Worm (Caenorhabditis elegans) whole organism, young adult: Measurements from ENCODE around the gene cest-1.1.

Source experiments
- B0019.2 ChIP-seq: fragments of 200-800 bp; sonication (Bioruptor generic); conservative IDR thresholded peaks from 2 replicates; pipeline ENCODE4 v1.3.6; 2022; ENCODE audit warnings: missing genetic modification reagents, missing genetic modification characterization, missing compliant biosample characterization
- B0035.1 ChIP-seq: sonication (generic microtip); optimal IDR thresholded peaks from 2 replicates; lab custom pipeline; 2016; ENCODE audit warnings: missing genetic modification characterization, mild to moderate bottlenecking, missing compliant biosample characterization, missing genotype, missing genetic modification reagents
- C17E4.6 ChIP-seq: fragments of 200-800 bp; sonication (Bioruptor generic); IDR thresholded peaks from 2 replicates; pipeline ENCODE4 v1.3.6; 2022; ENCODE audit warnings: missing genetic modification reagents, missing genetic modification characterization, missing compliant biosample characterization
- D2030.7 ChIP-seq: fragments of 200-800 bp; sonication (Bioruptor generic); IDR thresholded peaks from 2 replicates; pipeline ENCODE4 v1.3.6; 2022; ENCODE audit warnings: missing genetic modification reagents, missing genetic modification characterization, missing compliant biosample characterization
- F33H1.4 ChIP-seq: fragments of 200-800 bp; sonication (Bioruptor generic); IDR thresholded peaks from 2 replicates; pipeline ENCODE4 v1.3.6; 2022; ENCODE audit warnings: missing genetic modification reagents, missing genetic modification characterization, missing compliant biosample characterization
- F37B4.10 ChIP-seq: fragments of 200-800 bp; sonication (Bioruptor generic); IDR thresholded peaks from 2 replicates; pipeline ENCODE4 v1.3.6; 2022; ENCODE audit warnings: missing genetic modification characterization, missing compliant biosample characterization
- K11D2.4 ChIP-seq: fragments of 200-800 bp; sonication (Bioruptor generic); IDR thresholded peaks from 2 replicates; pipeline ENCODE4 v1.3.6; 2022; ENCODE audit warnings: missing genetic modification reagents, missing genetic modification characterization, missing compliant biosample characterization
- T07F8.4 ChIP-seq: sonication (generic microtip); optimal IDR thresholded peaks from 2 replicates; lab custom pipeline; 2016; ENCODE audit warnings: mild to moderate bottlenecking, missing genetic modification characterization, moderate library complexity, missing compliant biosample characterization
- Y53G8AR.9 ChIP-seq: fragments of 200-800 bp; sonication (Bioruptor generic); conservative IDR thresholded peaks from 2 replicates; pipeline ENCODE4 v1.3.6; 2022; ENCODE audit warnings: missing genetic modification reagents, missing genetic modification characterization, missing compliant biosample characterization
- aptf-2 ChIP-seq: fragments of 200-800 bp; sonication (Bioruptor generic); conservative IDR thresholded peaks from 2 replicates; pipeline ENCODE4 v1.3.6; 2022; ENCODE audit warnings: missing genetic modification reagents, missing genetic modification characterization, missing compliant biosample characterization
- attf-5 ChIP-seq: fragments of 200-800 bp; sonication (Bioruptor generic); optimal IDR thresholded peaks from 2 replicates; lab custom pipeline; 2018; ENCODE audit warnings: mild to moderate bottlenecking, missing genetic modification characterization, missing compliant biosample characterization
- attf-6 ChIP-seq: fragments of 200-800 bp; sonication (Bioruptor generic); IDR thresholded peaks from 2 replicates; pipeline ENCODE4 v1.3.6; 2022; ENCODE audit warnings: missing genetic modification reagents, missing genetic modification characterization, missing compliant biosample characterization
- bed-1 ChIP-seq: fragments of 200-800 bp; sonication (Bioruptor generic); IDR thresholded peaks from 2 replicates; pipeline ENCODE4 v1.3.6; 2022; ENCODE audit warnings: missing genetic modification reagents, missing genetic modification characterization, missing compliant biosample characterization
- ceh-27 ChIP-seq: fragments of 200-800 bp; sonication (Bioruptor generic); optimal IDR thresholded peaks from 2 replicates; lab custom pipeline; 2018; ENCODE audit warnings: mild to moderate bottlenecking, missing genetic modification characterization, moderate library complexity, missing compliant biosample characterization
- die-1 ChIP-seq: sonication (generic microtip); optimal IDR thresholded peaks from 2 replicates; lab custom pipeline; 2016; ENCODE audit warnings: missing genotype, mild to moderate bottlenecking, missing genetic modification characterization, missing compliant biosample characterization
- dox-1 ChIP-seq: fragments of 200-800 bp; sonication (Bioruptor generic); IDR thresholded peaks from 2 replicates; pipeline ENCODE4 v1.3.6; 2022; ENCODE audit warnings: missing genetic modification reagents, missing genetic modification characterization, missing compliant biosample characterization
- dpff-1 ChIP-seq: sonication (generic microtip); optimal IDR thresholded peaks from 2 replicates; lab custom pipeline; 2017; ENCODE audit warnings: mild to moderate bottlenecking, missing genetic modification characterization, missing compliant biosample characterization
- efl-1 ChIP-seq: fragments of 150-350 bp; optimal IDR thresholded peaks from 2 replicates; lab custom pipeline; 2014; ENCODE audit warnings: missing biosample characterization, missing genetic modification reagents, missing genetic modification characterization
- egrh-3 ChIP-seq: fragments of 200-800 bp; sonication (Bioruptor generic); IDR thresholded peaks from 2 replicates; pipeline ENCODE4 v1.3.6; 2022; ENCODE audit warnings: missing genetic modification reagents, missing genetic modification characterization, missing compliant biosample characterization
- hlh-26 ChIP-seq: fragments of 200-800 bp; sonication (Bioruptor generic); conservative IDR thresholded peaks from 2 replicates; pipeline ENCODE4 v1.3.6; 2022; ENCODE audit warnings: missing genetic modification reagents, missing genetic modification characterization, missing compliant biosample characterization
- hmg-20 ChIP-seq: fragments of 200-800 bp; sonication (Bioruptor generic); IDR thresholded peaks from 2 replicates; pipeline ENCODE4 v1.3.6; 2022; ENCODE audit warnings: missing genetic modification reagents, missing genetic modification characterization, missing compliant biosample characterization
- lin-26 ChIP-seq: fragments of 200-800 bp; sonication (Bioruptor generic); IDR thresholded peaks from 2 replicates; pipeline ENCODE4 v1.3.6; 2022; ENCODE audit warnings: missing genetic modification reagents, missing genetic modification characterization, missing compliant biosample characterization
- lin-35 ChIP-seq, 3 experiments: fragments of 150-350 bp in 2 of 3; sonication (generic microtip) in 1 of 3; optimal IDR thresholded peaks; 2 replicates each; lab custom pipeline; 2014 to 2018; ENCODE audit warnings: missing biosample characterization in 3 of 3, missing genetic modification characterization in 3 of 3, missing genetic modification reagents in 3 of 3
- madf-6 ChIP-seq: fragments of 200-800 bp; sonication (Bioruptor generic); IDR thresholded peaks from 2 replicates; pipeline ENCODE4 v1.3.6; 2022; ENCODE audit warnings: missing genetic modification reagents, missing genetic modification characterization, missing compliant biosample characterization
- mcd-1 ChIP-seq: fragments of 200-800 bp; sonication (Bioruptor generic); IDR thresholded peaks from 2 replicates; pipeline ENCODE4 v1.3.6; 2022; ENCODE audit warnings: missing genetic modification reagents, missing genetic modification characterization, missing compliant biosample characterization
- nfya-2 ChIP-seq: fragments of 200-800 bp; sonication (Bioruptor generic); IDR thresholded peaks from 2 replicates; pipeline ENCODE4 v1.3.6; 2022; ENCODE audit warnings: missing genetic modification reagents, missing genetic modification characterization, missing compliant biosample characterization
- nfyb-1 ChIP-seq: fragments of 200-800 bp; sonication (Bioruptor generic); IDR thresholded peaks from 2 replicates; pipeline ENCODE4 v1.3.6; 2022; ENCODE audit warnings: missing genetic modification reagents, missing genetic modification characterization, missing compliant biosample characterization
- nhr-27 ChIP-seq: fragments of 200-800 bp; sonication (Bioruptor generic); optimal IDR thresholded peaks from 2 replicates; lab custom pipeline; 2018; ENCODE audit warnings: mild to moderate bottlenecking, missing genetic modification characterization, moderate library complexity, missing compliant biosample characterization
- repo-1 ChIP-seq: sonication (generic microtip); optimal IDR thresholded peaks from 2 replicates; lab custom pipeline; 2017; ENCODE audit warnings: mild to moderate bottlenecking, missing genetic modification characterization, missing compliant biosample characterization
- sdz-38 ChIP-seq: sonication (generic microtip); optimal IDR thresholded peaks from 2 replicates; lab custom pipeline; 2016; ENCODE audit warnings: missing genotype, missing genetic modification characterization, missing compliant biosample characterization
- snpc-4 ChIP-seq, 5 experiments: fragments of 150-350 bp in 1 of 5; sonication (generic microtip) in 4 of 5; optimal IDR thresholded peaks; 2 replicates each; lab custom pipeline; 2014 to 2018; ENCODE audit warnings: missing genetic modification characterization in 5 of 5, missing biosample characterization in 3 of 5, antibody characterized with exemption in 2 of 5, mild to moderate bottlenecking in 2 of 5, missing compliant biosample characterization in 2 of 5, missing genotype in 2 of 5, moderate library complexity in 2 of 5, missing genetic modification reagents in 1 of 5
- xnd-1 ChIP-seq: sonication (generic microtip); optimal IDR thresholded peaks from 2 replicates; lab custom pipeline; 2016; ENCODE audit warnings: missing genotype, missing genetic modification reagents, missing genetic modification characterization, missing compliant biosample characterization
- zfh-2 ChIP-seq: fragments of 200-800 bp; sonication (Bioruptor generic); conservative IDR thresholded peaks from 2 replicates; pipeline ENCODE4 v1.3.6; 2022; ENCODE audit warnings: missing genetic modification reagents, missing genetic modification characterization, missing compliant biosample characterization
- ztf-25 ChIP-seq: fragments of 200-800 bp; sonication (Bioruptor generic); IDR thresholded peaks from 2 replicates; pipeline ENCODE4 v1.3.6; 2022; ENCODE audit warnings: missing genetic modification reagents, missing genetic modification characterization, missing compliant biosample characterization
- ztf-3 ChIP-seq: fragments of 200-800 bp; sonication (Bioruptor generic); optimal IDR thresholded peaks from 2 replicates; lab custom pipeline; 2018; ENCODE audit warnings: mild to moderate bottlenecking, missing genetic modification characterization, missing compliant biosample characterization

cest-1.1 gene

DNA sequence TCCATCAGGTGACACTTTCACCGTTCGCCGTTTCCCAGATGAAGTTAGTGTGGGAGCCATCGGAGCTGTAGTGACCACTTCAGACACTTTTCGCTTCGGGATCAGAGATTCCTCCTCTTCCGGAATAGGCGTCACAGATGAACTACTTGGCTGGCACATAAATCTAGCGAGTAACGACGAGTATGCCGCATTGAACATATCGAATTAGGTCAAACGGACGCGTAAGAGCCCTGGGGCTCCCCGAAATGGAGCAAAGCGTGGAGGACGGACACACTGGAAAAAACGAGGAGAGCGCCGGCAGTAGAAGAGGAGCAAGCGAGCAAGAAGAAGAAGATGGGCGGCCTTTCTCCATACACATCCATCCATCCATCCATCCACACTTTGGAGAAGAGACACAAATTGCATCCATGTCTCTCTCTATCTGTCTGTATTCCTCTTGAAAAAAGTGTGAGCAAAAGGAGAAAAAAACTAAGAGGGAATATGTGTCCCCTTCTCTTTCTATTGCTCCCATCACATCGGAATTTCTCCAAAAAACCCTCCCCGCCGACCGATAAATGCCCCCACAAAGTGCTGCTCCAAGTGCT lies 40.1 kb downstream of the cest-1.1 start:
- TF ChIP-seq nfyb-1 (no peak), bed-1 (GFP tag; lab: Robert Waterston, UW) (no peak), nhr-27 (tag; lab: Kevin White, UChicago) (no peak), repo-1 (no peak), efl-1 (GFP tag; lab: Kevin White, UChicago) (no peak), B0035.1 (tag; lab: Kevin White, UChicago) (no peak), B0019.2 (GFP tag; lab: Robert Waterston, UW) (no peak), aptf-2 (no peak), ceh-27 (GFP tag; lab: Kevin White, UChicago) (peak; percentile 1), die-1 (tag; lab: Kevin White, UChicago) (no peak), T07F8.4 (tag; lab: Kevin White, UChicago) (no peak), hmg-20 (no peak), hlh-26 (no peak), C17E4.6 (no peak), zfh-2 (peak; percentile 53; the same call in 1 of the 2 replicates), snpc-4 (GFP tag; optimal IDR thresholded peaks at IDR 0.05; lab: Kevin White, UChicago) (no peak), snpc-4 (tag; optimal IDR thresholded peaks at IDR 0.05; lab: Kevin White, UChicago) (no peak), D2030.7 (GFP tag; lab: Robert Waterston, UW) (no peak)

DNA sequence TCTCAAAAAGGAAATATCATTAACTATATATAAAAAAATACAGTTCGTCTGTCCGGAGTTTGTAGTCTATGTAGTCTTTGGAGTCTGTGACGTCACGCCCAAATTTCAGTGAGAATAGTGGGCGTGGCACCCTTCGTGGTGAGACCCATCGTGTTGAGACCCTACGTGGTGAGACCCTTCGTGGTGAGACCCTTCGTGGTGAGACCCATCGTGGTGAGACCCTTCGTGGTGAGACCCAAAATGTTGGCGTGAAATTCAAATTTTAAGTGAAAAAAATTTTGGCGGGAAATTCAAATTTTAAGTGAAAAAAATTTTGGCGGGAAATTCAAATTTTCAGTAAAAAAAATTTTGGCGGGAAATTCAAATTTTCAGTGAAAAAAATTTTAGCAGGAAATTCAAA lies 42.3 kb downstream of the cest-1.1 start:
- TF ChIP-seq Y53G8AR.9 (0 out of 2 replicates have a peak, but pooled peaks have one; percentile 39), dox-1 (peak; percentile 44; the same call in 1 of the 2 replicates), mcd-1 (GFP tag; lab: Robert Waterston, UW) (peak; percentile 51), lin-26 (GFP tag; lab: Robert Waterston, UW) (0 out of 2 replicates have a peak, but pooled peaks have one; percentile 41), F33H1.4 (GFP tag; lab: Robert Waterston, UW) (peak; percentile 77), madf-6 (peak; percentile 24; the same call in 1 of the 2 replicates), ztf-25 (GFP tag; lab: Robert Waterston, UW) (0 out of 2 replicates have a peak, but pooled peaks have one; percentile 21)

DNA sequence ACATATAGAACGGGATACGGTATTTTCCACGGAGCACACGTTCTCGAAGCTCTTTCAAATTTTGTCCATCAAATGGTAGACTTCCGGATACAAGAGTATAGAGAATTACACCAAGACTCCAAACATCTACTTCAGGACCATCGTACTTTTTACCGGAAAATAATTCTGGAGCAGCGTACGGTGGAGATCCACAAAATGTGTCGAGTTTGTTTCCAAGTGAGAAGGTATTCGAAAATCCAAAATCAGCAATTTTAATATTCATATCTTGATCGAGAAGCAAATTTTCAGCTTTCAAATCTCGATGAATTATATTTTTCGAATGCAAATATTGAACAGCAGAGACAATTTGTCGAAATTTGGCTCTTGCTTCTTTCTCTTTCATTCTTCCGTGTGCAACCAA lies 43.4 kb downstream of the cest-1.1 start:
- TF ChIP-seq ztf-3 (GFP tag; lab: Kevin White, UChicago) (no peak), lin-26 (GFP tag; lab: Robert Waterston, UW) (no peak), attf-6 (GFP tag; lab: Robert Waterston, UW) (no peak), lin-35 (GFP tag; optimal IDR thresholded peaks at IDR 0.05; lab: Kevin White, UChicago) (no peak), F37B4.10 (GFP tag; lab: Robert Waterston, UW) (no peak), dpff-1 (tag; lab: Kevin White, UChicago) (no peak), sdz-38 (tag; lab: Kevin White, UChicago) (no peak), attf-5 (no peak), xnd-1 (tag; lab: Kevin White, UChicago) (no peak)
- TF ChIP-seq, all 124 proteins: peak for 0

DNA sequence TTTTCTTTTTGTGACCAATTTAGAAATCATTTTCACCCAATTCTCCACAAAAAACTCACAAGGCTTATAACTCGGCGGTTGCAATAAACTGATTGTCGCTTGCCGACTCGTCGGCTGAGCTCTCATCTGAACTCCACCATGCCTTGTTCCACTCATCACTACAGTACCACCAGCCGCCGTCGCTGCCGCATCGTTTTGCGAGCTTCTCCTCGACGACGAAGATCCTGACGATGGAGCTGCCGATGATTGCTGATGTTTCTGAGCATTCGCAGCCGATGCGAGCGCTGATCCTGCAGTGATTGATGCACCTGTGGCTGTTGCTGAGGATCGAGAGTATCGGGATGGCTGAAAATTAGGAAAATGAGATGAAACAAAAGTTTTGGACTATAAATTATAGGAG lies 45.9 kb downstream of the cest-1.1 start:
- TF ChIP-seq K11D2.4: peak; percentile 26; the same call in 1 of the 2 replicates
- peak; percentile 24; the same call in 1 of the 2 replicates for TF ChIP-seq egrh-3 (GFP tag; lab: Robert Waterston, UW)
- no peak for TF ChIP-seq nfya-2 (GFP tag; lab: Robert Waterston, UW)
- peak; percentile 58; the same call in 1 of the 2 replicates for TF ChIP-seq zfh-2
